Fruit fly (Drosophila melanogaster) whole organism, prepupa: ENCODE data around the gene bib.

ENCODE experiments used
- Blimp-1 ChIP-seq: fragments of 200-800 bp; sonication (Bioruptor generic); optimal IDR thresholded peaks from 3 replicates; lab custom pipeline; 2017; ENCODE audit warnings: missing biosample characterization, missing genetic modification characterization, mild to moderate bottlenecking, moderate library complexity, missing genetic modification reagents
- CG10631 ChIP-seq: fragments of 200-800 bp; sonication (Bioruptor generic); optimal IDR thresholded peaks from 2 replicates; lab custom pipeline; 2016; ENCODE audit warnings: missing biosample characterization, missing genetic modification characterization
- CG10669 ChIP-seq: fragments of 200-800 bp; sonication (Bioruptor generic); optimal IDR thresholded peaks from 3 replicates; lab custom pipeline; 2018; ENCODE audit warnings: missing biosample characterization, mild to moderate bottlenecking, missing genetic modification characterization, moderate library complexity
- CG11762 ChIP-seq: fragments of 200-800 bp; sonication (Bioruptor generic); optimal IDR thresholded peaks from 3 replicates; lab custom pipeline; 2016; ENCODE audit warnings: missing biosample characterization, missing genetic modification characterization; ENCODE audit not compliant: insufficient read depth
- CG11902 ChIP-seq: fragments of 200-800 bp; sonication (Bioruptor generic); optimal IDR thresholded peaks from 3 replicates; lab custom pipeline; 2016; ENCODE audit warnings: missing biosample characterization, missing genetic modification characterization
- CG15336 ChIP-seq: fragments of 200-800 bp; sonication (Bioruptor generic); IDR thresholded peaks from 2 replicates; pipeline ENCODE4 v1.3.6; 2022; ENCODE audit warnings: missing biosample characterization, missing genetic modification characterization
- CG1621 ChIP-seq: fragments of 200-800 bp; sonication (Bioruptor generic); optimal IDR thresholded peaks from 3 replicates; lab custom pipeline; 2018; ENCODE audit warnings: missing biosample characterization, mild to moderate bottlenecking, missing genetic modification characterization
- CG3032 ChIP-seq: fragments of 200-800 bp; optimal IDR thresholded peaks from 2 replicates; lab custom pipeline; 2019; ENCODE audit warnings: missing biosample characterization, mild to moderate bottlenecking, missing genetic modification characterization, moderate library complexity
- CG32006 ChIP-seq: fragments of 200-800 bp; sonication (Bioruptor generic); optimal IDR thresholded peaks from 3 replicates; lab custom pipeline; 2017; ENCODE audit warnings: missing biosample characterization, mild to moderate bottlenecking, missing genetic modification characterization
- CG34406 ChIP-seq: fragments of 200-800 bp; sonication (Bioruptor generic); optimal IDR thresholded peaks from 3 replicates; lab custom pipeline; 2016; ENCODE audit warnings: missing biosample characterization, missing genetic modification characterization
- CG6163 ChIP-seq: fragments of 200-800 bp; sonication (Bioruptor generic); IDR thresholded peaks from 3 replicates; pipeline ENCODE4 v1.3.6; 2022; ENCODE audit warnings: missing biosample characterization, missing genetic modification characterization
- CG6792 ChIP-seq: fragments of 200-800 bp; sonication (Bioruptor generic); optimal IDR thresholded peaks from 3 replicates; lab custom pipeline; 2016; ENCODE audit warnings: missing biosample characterization, missing genetic modification characterization
- CG6808 ChIP-seq: fragments of 200-800 bp; sonication (Bioruptor generic); optimal IDR thresholded peaks from 3 replicates; lab custom pipeline; 2017; ENCODE audit warnings: missing biosample characterization, missing genetic modification characterization, mild to moderate bottlenecking, moderate library complexity, missing genetic modification reagents
- CG6854 ChIP-seq: fragments of 200-800 bp; sonication (Bioruptor generic); optimal IDR thresholded peaks from 2 replicates; lab custom pipeline; 2017; ENCODE audit warnings: missing biosample characterization, mild to moderate bottlenecking, missing genetic modification characterization
- CG7368 ChIP-seq: fragments of 200-800 bp; sonication (Bioruptor generic); optimal IDR thresholded peaks from 3 replicates; lab custom pipeline; 2016; ENCODE audit warnings: missing biosample characterization, missing genetic modification characterization
- CG8119 ChIP-seq: fragments of 200-800 bp; sonication (Bioruptor generic); IDR thresholded peaks from 3 replicates; pipeline ENCODE4 v1.3.6; 2022; ENCODE audit warnings: missing biosample characterization, missing genetic modification characterization
- CG8632 ChIP-seq: fragments of 200-800 bp; sonication (Bioruptor generic); optimal IDR thresholded peaks from 3 replicates; lab custom pipeline; 2016; ENCODE audit warnings: missing biosample characterization, missing genetic modification characterization
- Eip75B ChIP-seq: fragments of 200-800 bp; sonication (Bioruptor generic); optimal IDR thresholded peaks from 3 replicates; lab custom pipeline; 2016; ENCODE audit warnings: missing biosample characterization, missing genetic modification characterization
- Eip93F ChIP-seq: fragments of 200-800 bp; sonication (Bioruptor generic); optimal IDR thresholded peaks from 2 replicates; lab custom pipeline; 2016; ENCODE audit warnings: missing biosample characterization, mild to moderate bottlenecking, missing genetic modification characterization
- Ets96B ChIP-seq: fragments of 200-800 bp; optimal IDR thresholded peaks from 2 replicates; lab custom pipeline; 2019; ENCODE audit warnings: missing biosample characterization, mild to moderate bottlenecking, missing genetic modification characterization, moderate library complexity
- Gug ChIP-seq: fragments of 200-800 bp; sonication (Bioruptor generic); IDR thresholded peaks from 2 replicates; pipeline ENCODE4 v1.3.6; 2022; ENCODE audit warnings: missing biosample characterization, missing genetic modification characterization
- Hr38 ChIP-seq: sonication (Bioruptor generic); optimal IDR thresholded peaks from 2 replicates; lab custom pipeline; 2016; ENCODE audit warnings: missing biosample characterization, missing genetic modification characterization
- Hr39 ChIP-seq: fragments of 200-800 bp; sonication (Bioruptor generic); optimal IDR thresholded peaks from 2 replicates; lab custom pipeline; 2016; ENCODE audit warnings: missing biosample characterization, missing genetic modification characterization
- Lpt ChIP-seq: fragments of 200-800 bp; sonication (Bioruptor generic); optimal IDR thresholded peaks from 3 replicates; lab custom pipeline; 2016; ENCODE audit warnings: missing biosample characterization, missing genetic modification characterization
- Met ChIP-seq: fragments of 200-800 bp; sonication (Bioruptor generic); optimal IDR thresholded peaks from 3 replicates; lab custom pipeline; 2016; ENCODE audit warnings: missing biosample characterization, missing genetic modification characterization
- OdsH ChIP-seq: fragments of 200-800 bp; sonication (Bioruptor generic); optimal IDR thresholded peaks from 3 replicates; lab custom pipeline; 2016; ENCODE audit warnings: missing biosample characterization, missing genetic modification characterization
- Smox ChIP-seq: fragments of 200-800 bp; sonication (Bioruptor generic); optimal IDR thresholded peaks from 3 replicates; lab custom pipeline; 2016; ENCODE audit warnings: missing biosample characterization, missing genetic modification characterization
- Sox14 ChIP-seq: fragments of 200-800 bp; sonication (Bioruptor generic); optimal IDR thresholded peaks from 3 replicates; lab custom pipeline; 2016; ENCODE audit warnings: missing biosample characterization, missing genetic modification characterization
- Sox15 ChIP-seq: fragments of 200-800 bp; sonication (Bioruptor generic); optimal IDR thresholded peaks from 3 replicates; lab custom pipeline; 2016; ENCODE audit warnings: missing biosample characterization, missing genetic modification characterization
- achi ChIP-seq: fragments of 200-800 bp; sonication (Bioruptor generic); optimal IDR thresholded peaks from 3 replicates; lab custom pipeline; 2016; ENCODE audit warnings: missing biosample characterization, missing genetic modification characterization
- acj6 ChIP-seq: fragments of 200-800 bp; sonication (Bioruptor generic); optimal IDR thresholded peaks from 3 replicates; lab custom pipeline; 2016; ENCODE audit warnings: missing biosample characterization, missing genetic modification characterization
- cyc ChIP-seq: fragments of 200-800 bp; sonication (Bioruptor generic); optimal IDR thresholded peaks from 3 replicates; lab custom pipeline; 2016; ENCODE audit warnings: missing biosample characterization, missing genetic modification characterization
- dac ChIP-seq: fragments of 200-800 bp; sonication (Bioruptor generic); optimal IDR thresholded peaks from 2 replicates; lab custom pipeline; 2017; ENCODE audit warnings: missing biosample characterization, mild to moderate bottlenecking, missing genetic modification characterization
- dsx ChIP-seq: fragments of 200-800 bp; optimal IDR thresholded peaks from 3 replicates; lab custom pipeline; 2019; ENCODE audit warnings: missing biosample characterization, mild to moderate bottlenecking, missing genetic modification characterization, moderate library complexity; ENCODE audit not compliant: poor library complexity, severe bottlenecking
- eg ChIP-seq: fragments of 200-800 bp; sonication (Bioruptor generic); IDR thresholded peaks from 3 replicates; pipeline ENCODE4 v1.3.6; 2022; ENCODE audit warnings: missing biosample characterization, missing genetic modification characterization
- esn ChIP-seq: fragments of 200-800 bp; sonication (Bioruptor generic); optimal IDR thresholded peaks from 2 replicates; lab custom pipeline; 2016; ENCODE audit warnings: missing biosample characterization, mild to moderate bottlenecking, missing genetic modification characterization, moderate library complexity
- lz ChIP-seq: fragments of 200-800 bp; sonication (Bioruptor generic); optimal IDR thresholded peaks from 3 replicates; lab custom pipeline; 2016; ENCODE audit warnings: missing biosample characterization, missing genetic modification characterization
- net ChIP-seq: fragments of 200-800 bp; sonication (Bioruptor generic); optimal IDR thresholded peaks from 3 replicates; lab custom pipeline; 2016; ENCODE audit warnings: missing biosample characterization, missing genetic modification characterization
- pdm3 ChIP-seq: fragments of 200-800 bp; sonication (Bioruptor generic); optimal IDR thresholded peaks from 3 replicates; lab custom pipeline; 2016; ENCODE audit warnings: missing biosample characterization, missing genetic modification characterization
- spab ChIP-seq: fragments of 200-800 bp; sonication (Bioruptor generic); optimal IDR thresholded peaks from 2 replicates; lab custom pipeline; 2017; ENCODE audit warnings: missing biosample characterization, mild to moderate bottlenecking, missing genetic modification characterization, missing genetic modification reagents
- ss ChIP-seq, 2 experiments: fragments of 200-800 bp; sonication (Bioruptor generic); optimal IDR thresholded peaks; 2 replicates in 1 of 2; 3 replicates in 1 of 2; lab custom pipeline; 2017 to 2018; ENCODE audit warnings: mild to moderate bottlenecking in 2 of 2, missing biosample characterization in 2 of 2, missing genetic modification characterization in 2 of 2, moderate library complexity in 1 of 2
- svp ChIP-seq: fragments of 200-800 bp; sonication (Bioruptor generic); peaks from one replicate; lab custom pipeline; 2016; ENCODE audit warnings: missing biosample characterization, missing genetic modification characterization
- topi ChIP-seq: fragments of 200-800 bp; sonication (Bioruptor generic); optimal IDR thresholded peaks from 3 replicates; lab custom pipeline; 2016; ENCODE audit warnings: missing biosample characterization, missing genetic modification characterization

Gene bib

dm6 chr2L:9954119-9954518 is 30.3 kb upstream of the bib start, which contains the start of the genes CG13126 and CG4709 (continued):
- TF ChIP-seq CG6163 (GFP tag; lab: Robert Waterston, UW) (peak; percentile 90), CG3032 (tag; lab: Kevin White, UChicago) (peak; percentile 96), CG6792 (GFP tag; lab: Kevin White, UChicago) (peak; percentile 86), CG11762 (GFP tag; lab: Kevin White, UChicago) (peak; percentile 86), CG34406 (GFP tag; lab: Kevin White, UChicago) (peak; percentile 88), CG10669 (GFP tag; lab: Kevin White, UChicago) (peak; percentile 90), OdsH (GFP tag; lab: Kevin White, UChicago) (peak; percentile 89), CG6808 (GFP tag; lab: Kevin White, UChicago) (peak; percentile 87), CG11902 (GFP tag; lab: Kevin White, UChicago) (peak; percentile 75), CG6854 (GFP tag; lab: Kevin White, UChicago) (peak; percentile 79), Sox14 (peak; percentile 74), Smox (GFP tag; lab: Kevin White, UChicago) (peak; percentile 86), Ets96B (tag; lab: Kevin White, UChicago) (peak; percentile 95), achi (GFP tag; lab: Kevin White, UChicago) (peak; percentile 90), CG8119 (GFP tag; lab: Robert Waterston, UW) (peak; percentile 94), esn (GFP tag; lab: Kevin White, UChicago) (peak; percentile 90), lz (GFP tag; lab: Kevin White, UChicago) (peak; percentile 74), CG1621 (peak; percentile 65), CG8632 (peak; percentile 85), CG15336 (GFP tag; lab: Robert Waterston, UW) (peak; percentile 94), Hr39 (GFP tag; lab: Kevin White, UChicago) (peak; percentile 64), CG32006 (GFP tag; lab: Kevin White, UChicago) (peak; percentile 90), Sox15 (GFP tag; lab: Kevin White, UChicago) (peak; percentile 59), CG7368 (GFP tag; lab: Kevin White, UChicago) (peak; percentile 88), eg (peak; percentile 94)
- TF ChIP-seq, all 60 proteins: peak for 58

dm6 chr2L:9954696-9955095 is 29.7 kb upstream of the bib start:
- no peak for TF ChIP-seq CG32006 (GFP tag; lab: Kevin White, UChicago)
- no peak for TF ChIP-seq Hr39 (GFP tag; lab: Kevin White, UChicago)
- no peak for TF ChIP-seq svp (GFP tag; lab: Kevin White, UChicago)
- no peak for TF ChIP-seq Blimp-1 (GFP tag; lab: Kevin White, UChicago)
- TF ChIP-seq eg = no peak
- TF ChIP-seq CG10631 (GFP tag; lab: Kevin White, UChicago) = no peak
- no peak for TF ChIP-seq CG11762 (GFP tag; lab: Kevin White, UChicago)
- no peak for TF ChIP-seq Gug (GFP tag; lab: Robert Waterston, UW)
- no peak for TF ChIP-seq cyc
- TF ChIP-seq Eip93F (GFP tag; lab: Kevin White, UChicago) = no peak
- TF ChIP-seq acj6 (GFP tag; lab: Kevin White, UChicago) = no peak
- no peak for TF ChIP-seq Hr38 (GFP tag; lab: Kevin White, UChicago)
- TF ChIP-seq topi (GFP tag; lab: Kevin White, UChicago) = no peak
- no peak for TF ChIP-seq pdm3
- TF ChIP-seq dsx (GFP tag; lab: Kevin White, UChicago) = no peak
- TF ChIP-seq CG3032 (tag; lab: Kevin White, UChicago) = no peak

dm6 chr2L:9956993-9957652 is 27.3 kb upstream of the bib start, which contains the start of the genes CG4658 and CG5846:
TSS of gene CG4658 (plus strand) at chr2L:9957132.
TSS of gene CG5846 (minus strand) at chr2L:9957237.
- TF ChIP-seq svp (GFP tag; lab: Kevin White, UChicago) = peak; percentile 95
- TF ChIP-seq CG3032 (tag; lab: Kevin White, UChicago) = peak; percentile 92
- peak; percentile 95 for TF ChIP-seq CG34406 (GFP tag; lab: Kevin White, UChicago)
- peak; percentile 90 for TF ChIP-seq Hr39 (GFP tag; lab: Kevin White, UChicago)
- peak; percentile 90 for TF ChIP-seq CG10669 (GFP tag; lab: Kevin White, UChicago)
- TF ChIP-seq dac = peak; percentile 50
- peak in 1 of 2 experiments; percentile 78 for TF ChIP-seq ss (GFP tag; optimal IDR thresholded peaks at IDR 0.05; lab: Kevin White, UChicago)
- peak; percentile 92 for TF ChIP-seq topi (GFP tag; lab: Kevin White, UChicago)
- TF ChIP-seq CG8632 = peak; percentile 96
- peak; percentile 92 for TF ChIP-seq Eip75B (GFP tag; lab: Kevin White, UChicago)
- TF ChIP-seq CG7368 (GFP tag; lab: Kevin White, UChicago) = peak; percentile 90
- peak; percentile 93 for TF ChIP-seq acj6 (GFP tag; lab: Kevin White, UChicago)
- peak; percentile 93 for TF ChIP-seq achi (GFP tag; lab: Kevin White, UChicago)
- TF ChIP-seq CG6854 (GFP tag; lab: Kevin White, UChicago) = peak; percentile 40
- peak; percentile 86 for TF ChIP-seq Sox15 (GFP tag; lab: Kevin White, UChicago)
- TF ChIP-seq spab = no peak
- TF ChIP-seq Lpt = peak; percentile 92
- TF ChIP-seq Smox (GFP tag; lab: Kevin White, UChicago) = peak; percentile 93
- TF ChIP-seq CG6792 (GFP tag; lab: Kevin White, UChicago) = peak; percentile 93
- peak; percentile 95 for TF ChIP-seq CG15336 (GFP tag; lab: Robert Waterston, UW)
- TF ChIP-seq Met (GFP tag; lab: Kevin White, UChicago) = peak; percentile 96
- TF ChIP-seq net = peak; percentile 91
- peak; percentile 90 for TF ChIP-seq CG32006 (GFP tag; lab: Kevin White, UChicago)
- TF ChIP-seq eg = peak; percentile 96
- peak; percentile 82 for TF ChIP-seq CG1621
